Worm (Caenorhabditis elegans) whole organism, L2 larva: ENCODE data around the gene T09D3.9.

Experiments
- C34F6.9 ChIP-seq: fragments of 150-350 bp; optimal IDR thresholded peaks from 2 replicates; lab custom pipeline; 2014; ENCODE audit warnings: missing biosample characterization, missing genetic modification characterization
- F13H6.1 ChIP-seq: sonication (generic microtip); optimal IDR thresholded peaks from 2 replicates; lab custom pipeline; 2016; ENCODE audit warnings: missing genetic modification characterization, missing compliant biosample characterization
- Y55F3AM.14 ChIP-seq: fragments of 200-800 bp; sonication (Bioruptor generic); optimal IDR thresholded peaks from 2 replicates; lab custom pipeline; 2018; ENCODE audit warnings: mild to moderate bottlenecking, missing genetic modification characterization, missing compliant biosample characterization
- ZK546.5 ChIP-seq: sonication (generic microtip); optimal IDR thresholded peaks from 2 replicates; lab custom pipeline; 2017; ENCODE audit warnings: missing biosample characterization, missing genetic modification characterization
- aly-2 ChIP-seq: fragments of 150-350 bp; optimal IDR thresholded peaks from 2 replicates; lab custom pipeline; 2014; ENCODE audit warnings: missing biosample characterization, missing genetic modification characterization
- ama-1 ChIP-seq: fragments of 150-350 bp; optimal IDR thresholded peaks from 2 replicates; lab custom pipeline; 2018; ENCODE audit warnings: inconsistent platforms
- blmp-1 ChIP-seq: sonication (generic microtip); optimal IDR thresholded peaks from 2 replicates; lab custom pipeline; 2017; ENCODE audit warnings: missing genetic modification characterization, mild to moderate bottlenecking, missing compliant biosample characterization, antibody characterized with exemption, moderate library complexity; ENCODE audit not compliant: insufficient read depth
- ceh-16 ChIP-seq: fragments of 150-350 bp; optimal IDR thresholded peaks from 2 replicates; lab custom pipeline; 2014; ENCODE audit warnings: missing biosample characterization, missing genetic modification characterization
- crh-2 ChIP-seq: sonication (generic microtip); optimal IDR thresholded peaks from 2 replicates; lab custom pipeline; 2017; ENCODE audit warnings: missing biosample characterization, missing genetic modification characterization
- dmd-4 ChIP-seq: sonication (generic microtip); optimal IDR thresholded peaks from 2 replicates; lab custom pipeline; 2017; ENCODE audit warnings: missing biosample characterization, missing genetic modification characterization
- egl-27 ChIP-seq: sonication (generic microtip); optimal IDR thresholded peaks from 3 replicates; lab custom pipeline; 2017; ENCODE audit warnings: missing biosample characterization, missing genetic modification reagents, missing genetic modification characterization
- elt-1 ChIP-seq: fragments of 150-350 bp; optimal IDR thresholded peaks from 2 replicates; lab custom pipeline; 2014; ENCODE audit warnings: missing biosample characterization, missing genetic modification characterization
- fos-1 ChIP-seq: fragments of 150-350 bp; optimal IDR thresholded peaks from 2 replicates; lab custom pipeline; 2014; ENCODE audit warnings: missing biosample characterization, missing genetic modification characterization
- gmeb-1 ChIP-seq: fragments of 150-350 bp; optimal IDR thresholded peaks from 2 replicates; lab custom pipeline; 2014; ENCODE audit warnings: missing biosample characterization, missing genetic modification characterization
- lin-11 ChIP-seq: fragments of 150-350 bp; sonication (generic microtip); optimal IDR thresholded peaks from 2 replicates; lab custom pipeline; 2014; ENCODE audit warnings: missing biosample characterization, missing genetic modification characterization, inconsistent platforms, mixed read lengths
- lin-13 ChIP-seq: fragments of 150-350 bp; optimal IDR thresholded peaks from 2 replicates; lab custom pipeline; 2014; ENCODE audit warnings: missing biosample characterization, missing genetic modification reagents, missing genetic modification characterization
- lin-39 ChIP-seq: fragments of 150-350 bp; optimal IDR thresholded peaks from 2 replicates; lab custom pipeline; 2014; ENCODE audit warnings: missing biosample characterization, missing genetic modification reagents, missing genetic modification characterization
- lsy-2 ChIP-seq, 2 experiments: fragments of 150-350 bp in 1 of 2; sonication (generic microtip) in 1 of 2; optimal IDR thresholded peaks; 2 replicates each; lab custom pipeline; 2014 to 2017; ENCODE audit warnings: missing biosample characterization in 2 of 2, missing genetic modification characterization in 2 of 2
- mab-5 ChIP-seq: fragments of 150-350 bp; optimal IDR thresholded peaks from 2 replicates; lab custom pipeline; 2014; ENCODE audit warnings: missing biosample characterization, missing genetic modification characterization
- mbf-1 ChIP-seq: sonication (generic microtip); optimal IDR thresholded peaks from 2 replicates; lab custom pipeline; 2017; ENCODE audit warnings: missing biosample characterization, missing genetic modification characterization
- mdl-1 ChIP-seq, 2 experiments: fragments of 150-350 bp in 1 of 2; sonication (generic microtip) in 1 of 2; optimal IDR thresholded peaks; 2 replicates each; lab custom pipeline; 2017; ENCODE audit warnings: missing biosample characterization in 2 of 2, missing genetic modification characterization in 2 of 2
- nhr-11 ChIP-seq: fragments of 150-350 bp; optimal IDR thresholded peaks from 2 replicates; lab custom pipeline; 2014; ENCODE audit warnings: missing biosample characterization, missing genetic modification characterization
- nhr-12 ChIP-seq: fragments of 150-350 bp; optimal IDR thresholded peaks from 2 replicates; lab custom pipeline; 2014; ENCODE audit warnings: missing biosample characterization, missing genetic modification characterization
- nhr-129 ChIP-seq: fragments of 150-350 bp; optimal IDR thresholded peaks from 2 replicates; lab custom pipeline; 2014; ENCODE audit warnings: missing biosample characterization, missing genetic modification characterization
- nhr-21 ChIP-seq: fragments of 150-350 bp; optimal IDR thresholded peaks from 2 replicates; lab custom pipeline; 2014; ENCODE audit warnings: missing biosample characterization, missing genetic modification characterization
- nhr-23 ChIP-seq: fragments of 150-350 bp; optimal IDR thresholded peaks from 2 replicates; lab custom pipeline; 2014; ENCODE audit warnings: missing biosample characterization, missing genetic modification reagents, missing genetic modification characterization
- nhr-237 ChIP-seq: fragments of 150-350 bp; optimal IDR thresholded peaks from 2 replicates; lab custom pipeline; 2014; ENCODE audit warnings: missing biosample characterization, missing genetic modification characterization
- nhr-6 ChIP-seq: fragments of 150-350 bp; optimal IDR thresholded peaks from 2 replicates; lab custom pipeline; 2014; ENCODE audit warnings: missing biosample characterization, missing genetic modification characterization
- nhr-77 ChIP-seq: fragments of 150-350 bp; optimal IDR thresholded peaks from 2 replicates; lab custom pipeline; 2014; ENCODE audit warnings: missing biosample characterization, missing genetic modification characterization
- peb-1 ChIP-seq: fragments of 150-350 bp; optimal IDR thresholded peaks from 2 replicates; lab custom pipeline; 2014; ENCODE audit warnings: missing biosample characterization, missing genetic modification characterization
- sem-4 ChIP-seq: fragments of 150-350 bp; optimal IDR thresholded peaks from 2 replicates; lab custom pipeline; 2014; ENCODE audit warnings: missing biosample characterization, missing genetic modification reagents, missing genetic modification characterization
- skn-1 ChIP-seq: sonication (generic microtip); optimal IDR thresholded peaks from 2 replicates; lab custom pipeline; 2017; ENCODE audit warnings: missing biosample characterization, missing genetic modification characterization
- sma-3 ChIP-seq: sonication (generic microtip); optimal IDR thresholded peaks from 2 replicates; lab custom pipeline; 2016; ENCODE audit warnings: missing genetic modification reagents, missing genetic modification characterization, missing compliant biosample characterization
- sma-9 ChIP-seq, 2 experiments: fragments of 150-350 bp in 1 of 2; sonication (generic microtip) in 1 of 2; optimal IDR thresholded peaks; 2 replicates each; lab custom pipeline; 2014 to 2016; ENCODE audit warnings: missing genetic modification characterization in 2 of 2, mild to moderate bottlenecking in 1 of 2, missing biosample characterization in 1 of 2, missing compliant biosample characterization in 1 of 2, missing genetic modification reagents in 1 of 2, moderate library complexity in 1 of 2
- snpc-4 ChIP-seq: fragments of 150-350 bp; optimal IDR thresholded peaks from 2 replicates; lab custom pipeline; 2014; ENCODE audit warnings: missing biosample characterization, missing genetic modification characterization
- unc-39 ChIP-seq: fragments of 150-350 bp; optimal IDR thresholded peaks from 2 replicates; lab custom pipeline; 2014; ENCODE audit warnings: missing biosample characterization, missing genetic modification characterization
- unc-55 ChIP-seq: fragments of 150-350 bp; sonication (generic microtip); optimal IDR thresholded peaks from 3 replicates; lab custom pipeline; 2014; ENCODE audit warnings: missing biosample characterization, missing genetic modification reagents, missing genetic modification characterization
- unc-62 ChIP-seq: fragments of 150-350 bp; optimal IDR thresholded peaks from 2 replicates; lab custom pipeline; 2014; ENCODE audit warnings: missing biosample characterization, missing genetic modification reagents, missing genetic modification characterization
- zag-1 ChIP-seq: fragments of 150-350 bp; optimal IDR thresholded peaks from 2 replicates; lab custom pipeline; 2014; ENCODE audit warnings: missing biosample characterization, missing genetic modification characterization
- ztf-1 ChIP-seq: fragments of 200-800 bp; sonication (Bioruptor generic); conservative IDR thresholded peaks from 2 replicates; pipeline ENCODE4 v1.3.6; 2022; ENCODE audit warnings: missing genetic modification characterization, missing compliant biosample characterization
- ztf-11 ChIP-seq: sonication (generic microtip); optimal IDR thresholded peaks from 2 replicates; lab custom pipeline; 2017; ENCODE audit warnings: missing biosample characterization, missing genetic modification characterization
- ztf-4 ChIP-seq: fragments of 150-350 bp; optimal IDR thresholded peaks from 2 replicates; lab custom pipeline; 2014; ENCODE audit warnings: missing biosample characterization, missing genetic modification characterization

T09D3.9 gene

DNA sequence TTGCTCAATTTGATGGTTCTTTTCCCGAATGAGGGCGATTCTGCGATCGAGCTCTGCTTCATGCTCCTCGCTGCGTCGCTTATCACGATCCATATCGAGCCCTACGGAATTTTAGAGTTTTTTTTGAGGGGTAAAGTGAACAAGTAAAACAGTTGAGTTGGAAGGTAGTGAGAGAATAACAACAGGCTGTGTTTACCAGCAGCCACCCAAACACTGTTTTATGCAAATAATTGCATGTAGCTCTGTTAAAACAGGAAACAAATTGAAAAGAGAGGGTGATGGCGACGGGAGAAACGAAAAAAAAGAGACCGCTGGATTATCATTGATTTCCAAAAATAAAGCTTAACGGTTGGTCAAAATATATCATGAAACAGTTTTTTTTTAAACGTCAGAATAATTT lies 40.4 kb downstream of the T09D3.9 start, which contains the start of gene C10G8.8:
Gene C10G8.8, minus strand, starts transcription at position 101 of the 400 bp plus-strand sequence.
- TF ChIP-seq crh-2: no peak
- no peak for TF ChIP-seq ZK546.5
- TF ChIP-seq aly-2 (tag; lab: Kevin White, UChicago): no peak
- TF ChIP-seq F13H6.1 (tag; lab: Kevin White, UChicago): no peak
- TF ChIP-seq zag-1 (tag; lab: Kevin White, UChicago): no peak
- no peak for TF ChIP-seq C34F6.9
- no peak for TF ChIP-seq peb-1 (tag; lab: Kevin White, UChicago)
- TF ChIP-seq ztf-4 (tag; lab: Kevin White, UChicago): no peak
- TF ChIP-seq sma-3 (GFP tag; lab: Kevin White, UChicago): no peak
- no peak for TF ChIP-seq lsy-2 (tag; optimal IDR thresholded peaks at IDR 0.05; lab: Kevin White, UChicago)
- no peak for TF ChIP-seq unc-55
- TF ChIP-seq blmp-1: no peak
- no peak for TF ChIP-seq egl-27 (tag; lab: Kevin White, UChicago)
- no peak for TF ChIP-seq lin-13
- no peak for TF ChIP-seq ceh-16 (tag; lab: Kevin White, UChicago)
- TF ChIP-seq fos-1 (tag; lab: Kevin White, UChicago): no peak
- no peak for TF ChIP-seq ztf-11 (tag; lab: Kevin White, UChicago)
- no peak for TF ChIP-seq mdl-1 (tag; optimal IDR thresholded peaks at IDR 0.05; lab: Kevin White, UChicago)
- no peak for TF ChIP-seq nhr-21 (tag; lab: Kevin White, UChicago)
- no peak for TF ChIP-seq mbf-1 (tag; lab: Kevin White, UChicago)
- TF ChIP-seq, all 48 proteins: peak for 0

DNA sequence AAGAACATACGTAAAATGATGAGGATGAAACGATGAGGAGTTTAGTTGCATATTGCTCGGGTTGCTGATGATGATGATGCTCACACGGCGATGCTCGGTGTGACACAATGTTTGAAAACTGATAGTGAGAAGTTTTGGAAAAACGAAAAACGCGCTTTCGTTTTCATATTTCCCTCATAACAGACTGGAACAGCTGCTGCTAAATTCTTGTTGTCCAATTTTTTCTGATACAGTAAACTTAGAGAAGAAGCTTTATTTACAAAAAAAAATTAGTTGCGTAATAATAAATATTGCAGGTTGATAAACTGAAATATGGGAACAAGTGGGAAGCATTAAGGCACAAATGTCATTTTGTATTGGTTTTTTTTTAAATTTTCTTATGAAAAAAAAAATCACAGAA lies 44.1 kb downstream of the T09D3.9 start, which contains the start of gene ceh-33:
Gene ceh-33, minus strand, starts transcription at position 101 of the 400 bp plus-strand sequence.
- no peak for TF ChIP-seq ama-1 (lab: Kevin White, UChicago)
- no peak for TF ChIP-seq nhr-11 (tag; lab: Kevin White, UChicago)
- no peak for TF ChIP-seq nhr-237
- TF ChIP-seq nhr-12: no peak
- TF ChIP-seq lin-39 (tag; lab: Kevin White, UChicago): no peak
- TF ChIP-seq dmd-4 (tag; lab: Kevin White, UChicago): no peak
- TF ChIP-seq elt-1 (tag; lab: Kevin White, UChicago): no peak
- TF ChIP-seq nhr-129 (tag; lab: Kevin White, UChicago): no peak
- no peak for TF ChIP-seq mab-5 (tag; lab: Kevin White, UChicago)
- no peak for TF ChIP-seq ceh-16 (tag; lab: Kevin White, UChicago)
- no peak for TF ChIP-seq ztf-4 (tag; lab: Kevin White, UChicago)
- no peak for TF ChIP-seq lsy-2 (tag; optimal IDR thresholded peaks at IDR 0.05; lab: Kevin White, UChicago)
- no peak for TF ChIP-seq crh-2
- no peak for TF ChIP-seq mbf-1 (tag; lab: Kevin White, UChicago)
- TF ChIP-seq skn-1 (tag; lab: Kevin White, UChicago): no peak
- TF ChIP-seq unc-62 (GFP tag; lab: Kevin White, UChicago): no peak
- TF ChIP-seq nhr-6 (tag; lab: Kevin White, UChicago): no peak
- TF ChIP-seq gmeb-1 (tag; lab: Kevin White, UChicago): no peak
- no peak for TF ChIP-seq blmp-1

DNA sequence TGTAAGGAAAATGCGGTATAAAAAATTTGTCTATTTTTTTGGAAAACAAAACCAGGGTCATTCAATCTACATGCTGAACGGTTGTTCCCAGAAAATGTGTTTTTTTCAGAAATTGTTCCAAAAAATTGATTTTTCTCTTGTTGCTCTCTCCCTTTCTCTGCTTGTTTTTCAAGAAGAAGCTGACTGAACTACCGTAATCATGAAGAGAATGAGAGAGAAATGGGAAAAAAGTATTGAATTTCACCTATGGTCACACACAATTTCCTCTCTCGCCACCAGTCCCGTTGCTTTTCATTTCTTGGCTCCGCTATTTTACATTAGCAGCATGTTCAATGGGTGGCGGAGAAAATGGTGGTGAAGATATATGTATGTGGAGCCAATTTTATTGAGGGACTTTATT lies 45.9 kb downstream of the T09D3.9 start:
- TF ChIP-seq nhr-11 (tag; lab: Kevin White, UChicago) (no peak), F13H6.1 (tag; lab: Kevin White, UChicago) (peak; percentile 35), lsy-2 (tag; optimal IDR thresholded peaks at IDR 0.05; lab: Kevin White, UChicago) (peak in 1 of 2 experiments; percentile 18)

DNA sequence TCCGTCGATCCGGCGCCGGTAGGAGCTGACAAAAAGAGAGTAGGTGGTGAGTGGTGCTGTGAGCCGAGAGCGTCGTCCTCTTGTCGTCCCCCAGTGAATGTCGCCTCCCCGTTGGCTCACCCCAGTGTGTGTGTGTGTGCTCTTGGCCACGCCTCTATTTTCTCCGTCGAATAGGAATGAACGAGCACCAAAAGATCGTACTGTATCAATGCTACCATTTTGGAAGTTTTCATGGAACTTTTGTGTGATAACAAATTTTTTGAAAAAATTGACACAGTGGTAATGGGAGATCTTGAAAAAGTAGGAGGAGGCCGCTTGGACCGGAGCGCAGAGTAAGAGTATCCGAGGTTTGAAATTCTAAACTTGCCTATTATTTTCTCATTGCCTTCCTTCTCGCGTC lies 49.2 kb downstream of the T09D3.9 start, which contains the start of gene ceh-34:
Gene ceh-34, minus strand, starts transcription at position 101 of the 400 bp plus-strand sequence.
- TF ChIP-seq sem-4 (tag; lab: Kevin White, UChicago) (no peak), ZK546.5 (no peak), snpc-4 (tag; lab: Kevin White, UChicago) (no peak), nhr-237 (no peak), fos-1 (tag; lab: Kevin White, UChicago) (no peak), sma-3 (GFP tag; lab: Kevin White, UChicago) (no peak)

DNA sequence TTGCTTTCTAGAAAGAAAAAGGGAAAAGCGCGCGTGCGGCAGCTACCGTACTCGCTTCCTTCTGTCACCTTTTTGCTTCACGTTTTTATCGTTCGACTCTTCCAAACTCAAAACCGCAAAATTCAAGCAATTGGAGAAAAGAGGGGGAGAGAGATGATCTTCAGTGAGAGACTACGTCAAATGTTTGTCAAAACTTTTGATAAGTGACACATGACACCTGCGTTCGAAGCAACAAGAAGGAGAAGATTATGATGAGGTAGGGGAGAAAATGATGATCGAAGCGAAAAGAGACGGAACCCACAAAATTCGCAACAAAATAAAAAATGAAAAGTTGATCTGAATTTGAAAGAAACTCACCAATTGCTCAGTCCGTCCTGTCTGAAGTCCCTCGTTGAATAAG lies 50.3 kb downstream of the T09D3.9 start:
- TF ChIP-seq crh-2: no peak
- no peak for TF ChIP-seq blmp-1
- TF ChIP-seq unc-39: no peak
- no peak for TF ChIP-seq ztf-4 (tag; lab: Kevin White, UChicago)
- TF ChIP-seq F13H6.1 (tag; lab: Kevin White, UChicago): no peak
- TF ChIP-seq Y55F3AM.14 (GFP tag; lab: Kevin White, UChicago): no peak
- TF ChIP-seq nhr-23: no peak
- no peak for TF ChIP-seq elt-1 (tag; lab: Kevin White, UChicago)
- TF ChIP-seq unc-55: no peak
- no peak for TF ChIP-seq sma-3 (GFP tag; lab: Kevin White, UChicago)
- no peak for TF ChIP-seq lin-11 (tag; lab: Kevin White, UChicago)
- no peak for TF ChIP-seq ztf-1 (GFP tag; lab: Robert Waterston, UW)
- TF ChIP-seq dmd-4 (tag; lab: Kevin White, UChicago): no peak
- no peak for TF ChIP-seq nhr-237
- TF ChIP-seq sma-9 (GFP tag; optimal IDR thresholded peaks at IDR 0.05; lab: Kevin White, UChicago): no peak
- no peak for TF ChIP-seq sma-9 (tag; optimal IDR thresholded peaks at IDR 0.05; lab: Kevin White, UChicago)
- TF ChIP-seq nhr-77 (tag; lab: Kevin White, UChicago): no peak
- TF ChIP-seq nhr-11 (tag; lab: Kevin White, UChicago): no peak
- no peak for TF ChIP-seq skn-1 (tag; lab: Kevin White, UChicago)
